Worm (Caenorhabditis elegans): ENCODE data around the gene fbxa-133.

- no peak for TF ChIP-seq hmg-4 (GFP tag; optimal IDR thresholded peaks at IDR 0.05)
- TF ChIP-seq ama-1 (optimal IDR thresholded peaks at IDR 0.05): no peak
Observed at ce11 chrV:17540295-17540694, 44.3 kb upstream of the fbxa-133 start, which contains the start of gene srz-25.
